Worm (Caenorhabditis elegans): ENCODE results near the gene rnp-3.
"Not testable (repeated sequence)": the region's sequence is repeated elsewhere in the genome, so short reads cannot be mapped to it uniquely, and the experiment has no call there.

DNA sequence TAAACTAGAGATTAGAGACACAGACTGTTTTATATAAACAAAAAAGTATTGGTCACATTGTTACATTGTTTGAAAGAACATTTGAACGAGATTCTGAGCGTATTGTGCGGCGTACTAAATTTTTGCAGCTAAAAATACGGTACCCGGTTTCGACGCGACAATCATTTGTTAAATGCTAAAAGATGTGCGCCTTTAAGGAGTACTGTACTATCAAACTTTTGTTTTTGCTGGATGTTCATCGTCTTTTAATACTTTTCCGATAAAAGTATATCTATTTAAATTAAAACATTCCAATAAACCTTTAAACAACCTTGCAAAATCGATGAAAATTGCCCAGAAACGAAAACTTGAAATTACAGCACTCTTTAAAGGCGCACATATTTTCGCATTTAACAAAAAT, 22.8 kb downstream of the rnp-3 start, which contains the start of gene K06B9.6:
- not testable (repeated sequence) for TF ChIP-seq D1046.2 (GFP tag; IDR thresholded peaks at IDR 0.05); egl-43 (GFP tag; IDR thresholded peaks at IDR 0.05); Y105C5A.15 (GFP tag; IDR thresholded peaks at IDR 0.05); skn-1 (tag; optimal IDR thresholded peaks at IDR 0.05); egl-27 (tag; optimal IDR thresholded peaks at IDR 0.05); F49E8.2 (tag; optimal IDR thresholded peaks at IDR 0.05; ENCODE audit: borderline replicate concordance); pha-4 (GFP tag; IDR thresholded peaks at IDR 0.05); pha-4 (tag; optimal IDR thresholded peaks at IDR 0.05); mdt-29 (GFP tag; IDR thresholded peaks at IDR 0.05); daf-12 (tag; optimal IDR thresholded peaks at IDR 0.05); nhr-237 (tag; optimal IDR thresholded peaks at IDR 0.05); nhr-48 (tag; optimal IDR thresholded peaks at IDR 0.05); snpc-4 (tag; optimal IDR thresholded peaks at IDR 0.05); ceh-28 (tag; optimal IDR thresholded peaks at IDR 0.05)
